Worm (Caenorhabditis elegans) whole organism, late embryonic: ENCODE results near the gene T25D1.3.
A peak's percentile ranks its signal among the peaks of the same experiment; 100 is the strongest.

ENCODE experiments used
- C38D4.7 ChIP-seq: fragments of 200-800 bp; sonication (Bioruptor generic); optimal IDR thresholded peaks from 2 replicates; lab custom pipeline; 2018; ENCODE audit warnings: mild to moderate bottlenecking, missing genetic modification characterization, moderate library complexity, missing compliant biosample characterization
- F13H6.1 ChIP-seq: sonication (generic microtip); optimal IDR thresholded peaks from 2 replicates; lab custom pipeline; 2016; ENCODE audit warnings: missing genetic modification characterization, missing compliant biosample characterization
- K02D7.2 ChIP-seq: sonication (generic microtip); optimal IDR thresholded peaks from 2 replicates; lab custom pipeline; 2017; ENCODE audit warnings: mild to moderate bottlenecking, missing genetic modification characterization, missing compliant biosample characterization
- ahr-1 ChIP-seq: sonication (generic microtip); optimal IDR thresholded peaks from 2 replicates; lab custom pipeline; 2016; ENCODE audit warnings: missing genetic modification characterization, missing compliant biosample characterization
- ama-1 ChIP-seq: fragments of 150-350 bp; optimal IDR thresholded peaks from 2 replicates; lab custom pipeline; 2014
- ceh-14 ChIP-seq: sonication (generic microtip); optimal IDR thresholded peaks from 2 replicates; lab custom pipeline; 2016; ENCODE audit warnings: missing genotype, missing genetic modification characterization, missing compliant biosample characterization
- ceh-18 ChIP-seq: sonication (generic microtip); optimal IDR thresholded peaks from 2 replicates; lab custom pipeline; 2016; ENCODE audit warnings: missing genetic modification characterization, missing compliant biosample characterization
- ceh-19 ChIP-seq: fragments of 200-800 bp; sonication (Bioruptor generic); optimal IDR thresholded peaks from 2 replicates; lab custom pipeline; 2018; ENCODE audit warnings: mild to moderate bottlenecking, missing genetic modification characterization, missing compliant biosample characterization
- ceh-22 ChIP-seq: sonication (generic microtip); optimal IDR thresholded peaks from 2 replicates; lab custom pipeline; 2017; ENCODE audit warnings: missing biosample characterization, missing genetic modification characterization
- ceh-30 ChIP-seq: fragments of 150-350 bp; optimal IDR thresholded peaks from 2 replicates; lab custom pipeline; 2014; ENCODE audit warnings: missing biosample characterization, missing genetic modification characterization
- ceh-31 ChIP-seq: sonication (generic microtip); optimal IDR thresholded peaks from 2 replicates; lab custom pipeline; 2016; ENCODE audit warnings: missing genetic modification characterization, missing compliant biosample characterization
- ceh-45 ChIP-seq: fragments of 200-800 bp; sonication (Bioruptor generic); IDR thresholded peaks from 2 replicates; pipeline ENCODE4 v1.3.6; 2022; ENCODE audit warnings: missing genetic modification reagents, missing genetic modification characterization, missing compliant biosample characterization
- ceh-48 ChIP-seq: sonication (generic microtip); optimal IDR thresholded peaks from 2 replicates; lab custom pipeline; 2016; ENCODE audit warnings: missing genetic modification characterization, inconsistent platforms, missing compliant biosample characterization
- ceh-9 ChIP-seq: sonication (generic microtip); optimal IDR thresholded peaks from 2 replicates; lab custom pipeline; 2016; ENCODE audit warnings: mild to moderate bottlenecking, missing genetic modification characterization, inconsistent platforms, missing compliant biosample characterization
- dve-1 ChIP-seq: sonication (generic microtip); optimal IDR thresholded peaks from 2 replicates; lab custom pipeline; 2017; ENCODE audit warnings: antibody characterized with exemption, mild to moderate bottlenecking, missing genetic modification characterization, missing compliant biosample characterization
- ets-4 ChIP-seq: sonication (generic microtip); optimal IDR thresholded peaks from 2 replicates; lab custom pipeline; 2016; ENCODE audit warnings: missing genetic modification characterization, missing compliant biosample characterization
- fkh-10 ChIP-seq: fragments of 150-350 bp; optimal IDR thresholded peaks from 2 replicates; lab custom pipeline; 2014; ENCODE audit warnings: missing biosample characterization, missing genetic modification reagents, missing genetic modification characterization
- fkh-6 ChIP-seq: sonication (generic microtip); optimal IDR thresholded peaks from 2 replicates; lab custom pipeline; 2016; ENCODE audit warnings: missing genetic modification characterization, missing compliant biosample characterization
- gmeb-2 ChIP-seq: sonication (generic microtip); optimal IDR thresholded peaks from 2 replicates; lab custom pipeline; 2016; ENCODE audit warnings: missing genetic modification characterization, inconsistent platforms, missing compliant biosample characterization
- hlh-13 ChIP-seq: fragments of 200-800 bp; sonication (Bioruptor generic); optimal IDR thresholded peaks from 2 replicates; lab custom pipeline; 2018; ENCODE audit warnings: mild to moderate bottlenecking, missing genetic modification characterization, missing compliant biosample characterization
- hlh-15 ChIP-seq: sonication (generic microtip); optimal IDR thresholded peaks from 2 replicates; lab custom pipeline; 2016; ENCODE audit warnings: missing genetic modification characterization, missing compliant biosample characterization
- hlh-6 ChIP-seq: sonication (generic microtip); optimal IDR thresholded peaks from 2 replicates; lab custom pipeline; 2016; ENCODE audit warnings: missing genotype, missing genetic modification characterization, missing compliant biosample characterization
- mec-3 ChIP-seq: sonication (generic microtip); optimal IDR thresholded peaks from 2 replicates; lab custom pipeline; 2016; ENCODE audit warnings: borderline replicate concordance, missing genetic modification characterization, missing compliant biosample characterization
- nhr-11 ChIP-seq: fragments of 150-350 bp; optimal IDR thresholded peaks from 2 replicates; lab custom pipeline; 2014; ENCODE audit warnings: missing biosample characterization, missing genetic modification characterization
- nhr-232 ChIP-seq: sonication (generic microtip); optimal IDR thresholded peaks from 2 replicates; lab custom pipeline; 2016; ENCODE audit warnings: missing genetic modification characterization, missing compliant biosample characterization
- odd-2 ChIP-seq: sonication (generic microtip); optimal IDR thresholded peaks from 2 replicates; lab custom pipeline; 2017; ENCODE audit warnings: antibody characterized with exemption, mild to moderate bottlenecking, missing genetic modification characterization, missing compliant biosample characterization
- pqm-1 ChIP-seq: sonication (generic microtip); optimal IDR thresholded peaks from 2 replicates; lab custom pipeline; 2016; ENCODE audit warnings: missing genetic modification characterization, missing compliant biosample characterization
- pros-1 ChIP-seq: fragments of 150-350 bp; optimal IDR thresholded peaks from 2 replicates; lab custom pipeline; 2014; ENCODE audit warnings: missing biosample characterization, missing genetic modification reagents, missing genetic modification characterization
- sox-2 ChIP-seq: fragments of 200-800 bp; sonication (Bioruptor generic); IDR thresholded peaks from 2 replicates; pipeline ENCODE4 v1.3.6; 2022; ENCODE audit warnings: missing genetic modification reagents, missing genetic modification characterization, missing compliant biosample characterization
- sox-4 ChIP-seq: sonication (generic microtip); optimal IDR thresholded peaks from 2 replicates; lab custom pipeline; 2017; ENCODE audit warnings: mild to moderate bottlenecking, missing genetic modification characterization, inconsistent platforms, missing compliant biosample characterization
- syd-9 ChIP-seq: sonication (generic microtip); optimal IDR thresholded peaks from 2 replicates; lab custom pipeline; 2016; ENCODE audit warnings: mild to moderate bottlenecking, missing genetic modification characterization, moderate library complexity, missing compliant biosample characterization
- tbx-2 ChIP-seq: sonication (generic microtip); optimal IDR thresholded peaks from 2 replicates; lab custom pipeline; 2016; ENCODE audit warnings: missing genetic modification characterization, missing compliant biosample characterization
- tbx-7 ChIP-seq: sonication (generic microtip); optimal IDR thresholded peaks from 2 replicates; lab custom pipeline; 2016; ENCODE audit warnings: missing genotype, missing genetic modification characterization, missing compliant biosample characterization
- unc-42 ChIP-seq: sonication (generic microtip); optimal IDR thresholded peaks from 2 replicates; lab custom pipeline; 2016; ENCODE audit warnings: missing genotype, missing genetic modification characterization, missing compliant biosample characterization
- unc-55 ChIP-seq: sonication (generic microtip); optimal IDR thresholded peaks from 2 replicates; lab custom pipeline; 2017; ENCODE audit warnings: missing biosample characterization, missing genetic modification reagents, missing genetic modification characterization
- zip-5 ChIP-seq: sonication (generic microtip); optimal IDR thresholded peaks from 2 replicates; lab custom pipeline; 2016; ENCODE audit warnings: missing genetic modification characterization, missing compliant biosample characterization

The T25D1.3 gene

ce11 chrX:16487068-16487658 is 18.3 kb upstream of the T25D1.3 start, which contains the start of gene cah-3:
Gene cah-3 (plus strand): TSS chrX:16487481.
- TF ChIP-seq odd-2 (no peak), unc-42 (tag; lab: Kevin White, UChicago) (peak; percentile 77)

- TF ChIP-seq fkh-10 (no peak), fkh-6 (tag; lab: Kevin White, UChicago) (no peak), unc-55 (GFP tag; lab: Kevin White, UChicago) (no peak), C38D4.7 (GFP tag; lab: Kevin White, UChicago) (no peak), nhr-232 (tag; lab: Kevin White, UChicago) (no peak), ceh-30 (tag; lab: Kevin White, UChicago) (no peak), ama-1 (lab: Kevin White, UChicago) (no peak), ceh-48 (tag; lab: Kevin White, UChicago) (no peak), odd-2 (no peak), tbx-2 (tag; lab: Kevin White, UChicago) (no peak), tbx-7 (tag; lab: Kevin White, UChicago) (no peak), ceh-14 (tag; lab: Kevin White, UChicago) (no peak), dve-1 (tag; lab: Kevin White, UChicago) (no peak), mec-3 (no peak), ahr-1 (no peak)
These were observed 14.7 kb upstream of the T25D1.3 start for ce11 chrX:16490753-16491152.

ce11 chrX:16494630-16495029 is 10.8 kb upstream of the T25D1.3 start, which contains the start of gene K05G3.2:
Gene K05G3.2 (plus strand): TSS chrX:16494930.
- no peak for TF ChIP-seq F13H6.1 (tag; lab: Kevin White, UChicago)
- TF ChIP-seq hlh-6 (tag; lab: Kevin White, UChicago): no peak
- no peak for TF ChIP-seq hlh-13 (GFP tag; lab: Kevin White, UChicago)
- no peak for TF ChIP-seq K02D7.2
- TF ChIP-seq pqm-1 (tag; lab: Kevin White, UChicago): no peak
- TF ChIP-seq fkh-10: no peak
- TF ChIP-seq ceh-45 (GFP tag; lab: Robert Waterston, UW): no peak
- no peak for TF ChIP-seq gmeb-2

DNA sequence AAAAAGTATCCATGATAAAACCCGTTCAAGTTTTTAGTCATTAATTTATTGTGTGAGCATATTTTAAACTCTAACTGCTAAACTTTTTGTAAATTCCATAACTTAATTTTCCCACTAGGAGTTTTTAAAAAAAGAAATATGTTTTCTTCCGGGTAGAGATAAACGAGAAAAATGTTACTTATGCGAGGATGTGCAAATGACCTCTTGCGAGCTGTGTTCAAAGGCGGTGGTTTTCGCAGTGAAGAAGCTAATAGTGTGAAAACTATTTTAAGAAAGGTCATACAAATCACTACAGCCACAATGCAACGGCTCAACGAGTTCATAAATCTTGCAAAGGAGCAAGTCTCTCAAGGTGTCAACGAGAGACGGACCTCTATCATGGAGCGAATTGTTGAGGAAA is 4.4 kb upstream of the T25D1.3 start, which contains the start of gene K05G3.1:
TSS of gene K05G3.1 (plus strand) at position 301 of the 400 bp plus-strand sequence.
- TF ChIP-seq hlh-15 (tag; lab: Kevin White, UChicago): no peak
- TF ChIP-seq syd-9 (tag; lab: Kevin White, UChicago): no peak
- TF ChIP-seq ceh-18 (tag; lab: Kevin White, UChicago): no peak
- no peak for TF ChIP-seq pros-1 (tag; lab: Kevin White, UChicago)
- no peak for TF ChIP-seq ceh-31
- TF ChIP-seq odd-2: no peak
- TF ChIP-seq nhr-11: no peak
- TF ChIP-seq zip-5: no peak
- TF ChIP-seq sox-4: no peak
- TF ChIP-seq ceh-22 (tag; lab: Kevin White, UChicago): no peak

DNA sequence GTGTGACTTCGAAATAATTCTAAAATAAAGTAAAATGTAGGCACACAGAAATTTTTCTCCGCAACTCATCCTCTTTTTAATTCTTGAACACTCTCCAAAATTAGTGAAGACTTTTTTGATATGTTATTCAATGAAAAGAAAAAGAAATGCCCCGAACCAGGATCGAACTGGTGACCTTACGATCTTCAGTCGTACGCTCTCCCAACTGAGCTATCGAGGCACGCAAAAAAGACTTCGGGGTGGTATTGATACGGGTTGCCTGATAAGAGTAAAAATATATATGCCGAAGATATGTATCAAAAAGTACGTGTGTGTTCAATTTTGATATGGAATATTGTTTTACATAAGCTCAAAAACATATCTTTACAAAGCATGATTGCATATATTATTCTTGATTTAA is 2.5 kb upstream of the T25D1.3 start:
- TF ChIP-seq ceh-19 (no peak), ceh-48 (tag; lab: Kevin White, UChicago) (no peak), sox-2 (GFP tag; lab: Robert Waterston, UW) (no peak), sox-4 (no peak), ceh-9 (tag; lab: Kevin White, UChicago) (no peak), ets-4 (tag; lab: Kevin White, UChicago) (no peak)
